Fruit fly (Drosophila melanogaster): ENCODE measurements around the gene Nuf2.
A peak's percentile ranks its signal among the peaks of the same experiment; 100 is the strongest.

Nuf2 gene

DNA sequence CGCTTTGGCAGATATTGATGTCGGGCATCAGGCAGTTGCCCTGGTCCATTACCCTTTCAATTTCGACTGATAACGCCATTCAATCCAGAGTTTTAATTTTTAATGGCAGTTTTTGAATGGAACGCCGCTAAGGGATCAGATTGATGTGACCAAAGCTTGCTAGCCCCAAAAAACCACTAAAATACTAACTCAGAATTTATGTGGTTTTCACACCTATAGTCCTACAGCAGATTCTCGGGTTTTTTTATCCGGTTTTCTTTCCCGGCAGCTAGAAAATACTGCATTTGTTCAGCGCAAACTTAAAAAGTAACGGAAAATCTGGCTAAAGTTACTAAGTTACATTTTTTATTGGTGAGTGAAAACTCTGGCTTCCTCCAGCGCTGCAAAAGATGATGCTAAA, at the start of gene Nuf2 (continued):
- TF ChIP-seq kni (GFP tag; optimal IDR thresholded peaks at IDR 0.05): no peak
- TF ChIP-seq CG17802 (tag; optimal IDR thresholded peaks at IDR 0.05): peak; percentile 49
- no peak for TF ChIP-seq CG13775 (GFP tag; optimal IDR thresholded peaks at IDR 0.05)
- no peak for TF ChIP-seq corto (GFP tag; optimal IDR thresholded peaks at IDR 0.05)
- no peak for TF ChIP-seq CG6813 (GFP tag; optimal IDR thresholded peaks at IDR 0.05)
- TF ChIP-seq cg (GFP tag; optimal IDR thresholded peaks at IDR 0.05): no peak
- TF ChIP-seq CG7357 (GFP tag; IDR thresholded peaks at IDR 0.05): peak; percentile 95
- TF ChIP-seq odd (GFP tag; optimal IDR thresholded peaks at IDR 0.05): no peak
- peak; percentile 58 for TF ChIP-seq CG11504 (tag; optimal IDR thresholded peaks at IDR 0.05)
- no peak for TF ChIP-seq CG3407 (GFP tag; optimal IDR thresholded peaks at IDR 0.05)
- TF ChIP-seq mld (GFP tag; IDR thresholded peaks at IDR 0.05; ENCODE audit: partially characterized antibody): no peak
- TF ChIP-seq HHEX (GFP tag; optimal IDR thresholded peaks at IDR 0.05): no peak
- no peak for TF ChIP-seq H15 (GFP tag; IDR thresholded peaks at IDR 0.05)
- TF ChIP-seq NC2β (GFP tag; optimal IDR thresholded peaks at IDR 0.05): no peak
- no peak for TF ChIP-seq bab2 (GFP tag; optimal IDR thresholded peaks at IDR 0.05)
- TF ChIP-seq CG17829 (tag; optimal IDR thresholded peaks at IDR 0.05): peak; percentile 24
- no peak for TF ChIP-seq Tbp (GFP tag; optimal IDR thresholded peaks at IDR 0.05)
- TF ChIP-seq CG2202 (tag; optimal IDR thresholded peaks at IDR 0.05): no peak
- no peak for TF ChIP-seq gcm (GFP tag; optimal IDR thresholded peaks at IDR 0.05)
- TF ChIP-seq CG30020 (tag; optimal IDR thresholded peaks at IDR 0.05): peak; percentile 82
- TF ChIP-seq da (GFP tag; optimal IDR thresholded peaks at IDR 0.05): no peak
- TF ChIP-seq CG13287 (GFP tag; IDR thresholded peaks at IDR 0.05; ENCODE audit: partially characterized antibody): no peak; the same call in 1 of the 2 replicates
- no peak for TF ChIP-seq Poxn (GFP tag; IDR thresholded peaks at IDR 0.05)
- no peak for TF ChIP-seq Lpt (GFP tag; optimal IDR thresholded peaks at IDR 0.05)
- no peak for TF ChIP-seq unpg (GFP tag; optimal IDR thresholded peaks at IDR 0.05)
- TF ChIP-seq zfh1 (GFP tag; IDR thresholded peaks at IDR 0.05): no peak
- TF ChIP-seq BEAF-32 (GFP tag; optimal IDR thresholded peaks at IDR 0.05): peak; percentile 33
- TF ChIP-seq tap (tag; optimal IDR thresholded peaks at IDR 0.05): no peak
- peak; percentile 18 for TF ChIP-seq CG18011 (GFP tag; optimal IDR thresholded peaks at IDR 0.05)
- no peak for TF ChIP-seq ems (GFP tag; optimal IDR thresholded peaks at IDR 0.05)
- TF ChIP-seq CG18476 (GFP tag; optimal IDR thresholded peaks at IDR 0.05): no peak
- no peak for TF ChIP-seq CG17361 (GFP tag; IDR thresholded peaks at IDR 0.05)
- TF ChIP-seq CG16813 (GFP tag; IDR thresholded peaks at IDR 0.05; ENCODE audit: partially characterized antibody): no peak
- peak; percentile 43; the same call in 1 of the 3 replicates for TF ChIP-seq Opbp (GFP tag; IDR thresholded peaks at IDR 0.05; ENCODE audit: partially characterized antibody)
- TF ChIP-seq Atf3 (GFP tag; optimal IDR thresholded peaks at IDR 0.05): no peak
- TF ChIP-seq bcd (GFP tag; optimal IDR thresholded peaks at IDR 0.05): no peak
- TF ChIP-seq NFAT (GFP tag; IDR thresholded peaks at IDR 0.05): peak; percentile 8; the same call in 1 of the 2 replicates
- no peak for TF ChIP-seq CG8924 (tag; optimal IDR thresholded peaks at IDR 0.05)
- TF ChIP-seq CG2678 (tag; optimal IDR thresholded peaks at IDR 0.05): no peak
- peak; percentile 26 for TF ChIP-seq bigmax (GFP tag; optimal IDR thresholded peaks at IDR 0.05)
- no peak for TF ChIP-seq ind (GFP tag; optimal IDR thresholded peaks at IDR 0.05)
- no peak for TF ChIP-seq tll (GFP tag; optimal IDR thresholded peaks at IDR 0.05)
- TF ChIP-seq pzg (GFP tag; optimal IDR thresholded peaks at IDR 0.05): peak; percentile 83
- TF ChIP-seq HmgD (GFP tag; optimal IDR thresholded peaks at IDR 0.05): peak; percentile 28
- TF ChIP-seq CG4617 (GFP tag; optimal IDR thresholded peaks at IDR 0.05; ENCODE audit: borderline replicate concordance): peak; percentile 43
- TF ChIP-seq tx (GFP tag; optimal IDR thresholded peaks at IDR 0.05): no peak
- no peak for TF ChIP-seq CG1233 (GFP tag; optimal IDR thresholded peaks at IDR 0.05)
- no peak for TF ChIP-seq gsb-n (tag; optimal IDR thresholded peaks at IDR 0.05)
- no peak for TF ChIP-seq Chrac-16 (GFP tag; optimal IDR thresholded peaks at IDR 0.05)
- TF ChIP-seq Doc3 (GFP tag; IDR thresholded peaks at IDR 0.05; ENCODE audit: partially characterized antibody): no peak

Data from whole organism, embryonic.